Fruit fly (Drosophila melanogaster) whole organism, embryonic: ENCODE measurements around the gene fzo.

Experiments used
- Asciz ChIP-seq: fragments of 200-800 bp; sonication (Bioruptor generic); optimal IDR thresholded peaks from 2 replicates; lab custom pipeline; 2017; ENCODE audit warnings: missing biosample characterization, mild to moderate bottlenecking, missing genetic modification characterization, missing genetic modification reagents
- BtbVII ChIP-seq: fragments of 200-800 bp; sonication (Bioruptor generic); optimal IDR thresholded peaks from 3 replicates; lab custom pipeline; 2017; ENCODE audit warnings: missing biosample characterization, mild to moderate bottlenecking, missing genetic modification characterization
- CG10274 ChIP-seq: fragments of 200-800 bp; sonication (Bioruptor generic); optimal IDR thresholded peaks from 3 replicates; lab custom pipeline; 2017; ENCODE audit warnings: missing biosample characterization, mild to moderate bottlenecking, missing genetic modification characterization
- CG10321 ChIP-seq: fragments of 200-800 bp; sonication (Bioruptor generic); IDR thresholded peaks from 2 replicates; pipeline ENCODE4 v1.3.6; 2022; ENCODE audit warnings: missing biosample characterization, missing genetic modification characterization
- CG10959 ChIP-seq: fragments of 200-800 bp; sonication (Bioruptor generic); IDR thresholded peaks from 2 replicates; pipeline ENCODE4 v1.3.6; 2022; ENCODE audit warnings: missing biosample characterization, missing genetic modification characterization
- CG11560 ChIP-seq: fragments of 200-800 bp; sonication (Bioruptor generic); IDR thresholded peaks from 3 replicates; pipeline ENCODE4 v1.3.6; 2022; ENCODE audit warnings: missing biosample characterization, missing genetic modification characterization
- CG12104 ChIP-seq: fragments of 200-800 bp; sonication (Bioruptor generic); optimal IDR thresholded peaks from 3 replicates; lab custom pipeline; 2016; ENCODE audit warnings: missing biosample characterization, missing genetic modification characterization
- CG12659 ChIP-seq: fragments of 200-800 bp; sonication (Bioruptor generic); optimal IDR thresholded peaks from 3 replicates; lab custom pipeline; 2017; ENCODE audit warnings: mild to moderate bottlenecking, missing biosample characterization, missing genetic modification reagents, missing genetic modification characterization
- CG12744 ChIP-seq: fragments of 200-800 bp; sonication (Bioruptor generic); optimal IDR thresholded peaks from 2 replicates; lab custom pipeline; 2016; ENCODE audit warnings: missing biosample characterization, missing genetic modification characterization
- CG12942 ChIP-seq: fragments of 200-800 bp; sonication (Bioruptor generic); optimal IDR thresholded peaks from 3 replicates; lab custom pipeline; 2016; ENCODE audit warnings: missing biosample characterization, missing genetic modification characterization
- CG15479 ChIP-seq: fragments of 200-800 bp; sonication (Bioruptor generic); optimal IDR thresholded peaks from 3 replicates; lab custom pipeline; 2019; ENCODE audit warnings: missing biosample characterization, mild to moderate bottlenecking, missing genetic modification characterization, moderate library complexity
- CG1647 ChIP-seq: fragments of 200-800 bp; sonication (Bioruptor generic); optimal IDR thresholded peaks from 3 replicates; lab custom pipeline; 2016; ENCODE audit warnings: missing biosample characterization, missing genetic modification characterization
- CG16779 ChIP-seq: fragments of 200-800 bp; sonication (Bioruptor generic); IDR thresholded peaks from 2 replicates; pipeline ENCODE4 v1.3.6; 2022; ENCODE audit warnings: missing biosample characterization, missing genetic modification characterization
- CG2120 ChIP-seq: fragments of 200-800 bp; sonication (Bioruptor generic); optimal IDR thresholded peaks from 3 replicates; lab custom pipeline; 2016; ENCODE audit warnings: missing biosample characterization, missing genetic modification characterization
- CG30431 ChIP-seq: fragments of 200-800 bp; sonication (Bioruptor generic); optimal IDR thresholded peaks from 2 replicates; lab custom pipeline; 2017; ENCODE audit warnings: missing biosample characterization, missing genetic modification characterization
- CG31441 ChIP-seq: fragments of 200-800 bp; sonication (Bioruptor generic); IDR thresholded peaks from 2 replicates; pipeline ENCODE4 v1.3.6; 2022; ENCODE audit warnings: missing biosample characterization, missing genetic modification characterization
- CG6791 ChIP-seq: fragments of 200-800 bp; sonication (Bioruptor generic); IDR thresholded peaks from 3 replicates; pipeline ENCODE4 v1.3.6; 2022; ENCODE audit warnings: missing biosample characterization, missing genetic modification characterization; ENCODE audit not compliant: partially characterized antibody
- CG7271 ChIP-seq: fragments of 200-800 bp; sonication (Bioruptor generic); optimal IDR thresholded peaks from 2 replicates; lab custom pipeline; 2018; ENCODE audit warnings: missing biosample characterization, mild to moderate bottlenecking, missing genetic modification characterization, moderate library complexity
- CG7357 ChIP-seq: fragments of 200-800 bp; sonication (Bioruptor generic); IDR thresholded peaks from 3 replicates; pipeline ENCODE4 v1.3.6; 2022; ENCODE audit warnings: missing biosample characterization, missing genetic modification characterization
- CG7556 ChIP-seq: fragments of 200-800 bp; sonication (Bioruptor generic); optimal IDR thresholded peaks from 2 replicates; lab custom pipeline; 2017; ENCODE audit warnings: missing biosample characterization, mild to moderate bottlenecking, missing genetic modification characterization
- CG7745 ChIP-seq: fragments of 200-800 bp; sonication (Bioruptor generic); optimal IDR thresholded peaks from 2 replicates; lab custom pipeline; 2018; ENCODE audit warnings: missing biosample characterization, mild to moderate bottlenecking, missing genetic modification characterization, moderate library complexity
- CG7928 ChIP-seq: fragments of 200-800 bp; sonication (Bioruptor generic); optimal IDR thresholded peaks from 2 replicates; lab custom pipeline; 2017; ENCODE audit warnings: missing biosample characterization, mild to moderate bottlenecking, missing genetic modification characterization
- CG8359 ChIP-seq: fragments of 200-800 bp; sonication (Bioruptor generic); optimal IDR thresholded peaks from 2 replicates; lab custom pipeline; 2017; ENCODE audit warnings: missing biosample characterization, mild to moderate bottlenecking, missing genetic modification characterization, borderline replicate concordance
- CG9727 ChIP-seq: fragments of 200-800 bp; sonication (Bioruptor generic); optimal IDR thresholded peaks from 3 replicates; lab custom pipeline; 2017; ENCODE audit warnings: missing biosample characterization, mild to moderate bottlenecking, missing genetic modification characterization
- Dfd ChIP-seq, 2 experiments: fragments of >200 bp; optimal IDR thresholded peaks; 2 replicates each; lab custom pipeline; 2017; ENCODE audit warnings: missing biosample characterization in 2 of 2, missing genetic modification characterization in 2 of 2
- Hmr ChIP-seq: fragments of 200-800 bp; sonication (Bioruptor generic); optimal IDR thresholded peaks from 3 replicates; lab custom pipeline; 2017; ENCODE audit warnings: mild to moderate bottlenecking, missing biosample characterization, missing genetic modification reagents, missing genetic modification characterization
- MTF-1 ChIP-seq: fragments of 200-800 bp; sonication (Bioruptor generic); optimal IDR thresholded peaks from 2 replicates; lab custom pipeline; 2018; ENCODE audit warnings: missing biosample characterization, mild to moderate bottlenecking, missing genetic modification characterization, borderline replicate concordance
- Med ChIP-seq: fragments of 200-800 bp; sonication (Bioruptor generic); peaks from one replicate; lab custom pipeline; 2016; ENCODE audit warnings: missing biosample characterization, missing genetic modification characterization, mild to moderate bottlenecking, inconsistent platforms, moderate library complexity
- Oaz ChIP-seq: fragments of 200-800 bp; sonication (Bioruptor generic); IDR thresholded peaks from 2 replicates; pipeline ENCODE4 v1.3.6; 2022; ENCODE audit warnings: missing biosample characterization, missing genetic modification characterization
- Taf1 ChIP-seq: fragments of 200-800 bp; sonication (Bioruptor generic); IDR thresholded peaks from 2 replicates; pipeline ENCODE4 v1.3.6; 2022; ENCODE audit warnings: missing biosample characterization, missing genetic modification characterization
- YL-1 ChIP-seq: fragments of 200-800 bp; sonication (Bioruptor generic); optimal IDR thresholded peaks from 3 replicates; lab custom pipeline; 2017; ENCODE audit warnings: missing biosample characterization, mild to moderate bottlenecking, missing genetic modification characterization
- chinmo ChIP-seq: fragments of 200-800 bp; sonication (Bioruptor generic); IDR thresholded peaks from 4 replicates; pipeline ENCODE4 v1.3.6; 2022; ENCODE audit warnings: missing biosample characterization, missing genetic modification characterization; ENCODE audit not compliant: partially characterized antibody
- cwo ChIP-seq: fragments of 200-800 bp; sonication (Bioruptor generic); optimal IDR thresholded peaks from 3 replicates; lab custom pipeline; 2017; ENCODE audit warnings: missing biosample characterization, missing genetic modification characterization, mild to moderate bottlenecking, moderate library complexity, missing genetic modification reagents
- dan ChIP-seq: fragments of 200-800 bp; sonication (Bioruptor generic); IDR thresholded peaks from 2 replicates; pipeline ENCODE4 v1.3.6; 2022; ENCODE audit warnings: missing biosample characterization, missing genetic modification characterization
- dimm ChIP-seq: fragments of 200-800 bp; sonication (Bioruptor generic); IDR thresholded peaks from 2 replicates; pipeline ENCODE4 v1.3.6; 2022; ENCODE audit warnings: missing biosample characterization, missing genetic modification characterization
- ftz-f1 ChIP-seq: fragments of 200-800 bp; sonication (Bioruptor generic); optimal IDR thresholded peaks from 2 replicates; lab custom pipeline; 2016; ENCODE audit warnings: missing biosample characterization, missing genetic modification characterization
- ham ChIP-seq: fragments of 200-800 bp; sonication (Bioruptor generic); IDR thresholded peaks from 2 replicates; pipeline ENCODE4 v1.3.6; 2022; ENCODE audit warnings: missing biosample characterization, missing genetic modification characterization
- hb ChIP-seq: fragments of 200-800 bp; sonication (Bioruptor generic); IDR thresholded peaks from 3 replicates; pipeline ENCODE4 v1.3.6; 2022; ENCODE audit warnings: missing biosample characterization, missing genetic modification characterization; ENCODE audit not compliant: partially characterized antibody
- insv ChIP-seq, 2 experiments: fragments of 200-800 bp; sonication (Bioruptor generic); optimal IDR thresholded peaks; 3 replicates each; lab custom pipeline; 2016 to 2018; ENCODE audit warnings: missing biosample characterization in 2 of 2, missing genetic modification characterization in 2 of 2
- ken ChIP-seq: fragments of 200-800 bp; sonication (Bioruptor generic); IDR thresholded peaks from 3 replicates; pipeline ENCODE4 v1.3.6; 2022; ENCODE audit warnings: missing biosample characterization, missing genetic modification characterization
- maf-S ChIP-seq: fragments of 200-800 bp; sonication (Bioruptor generic); optimal IDR thresholded peaks from 2 replicates; lab custom pipeline; 2016; ENCODE audit warnings: missing biosample characterization, missing genetic modification characterization
- odd ChIP-seq: fragments of 200-800 bp; sonication (Bioruptor generic); optimal IDR thresholded peaks from 2 replicates; lab custom pipeline; 2017; ENCODE audit warnings: missing biosample characterization, mild to moderate bottlenecking, missing genetic modification characterization
- sc ChIP-seq, 3 experiments: fragments of >200 bp in 2 of 3; fragments of 200-800 bp in 1 of 3; sonication (Bioruptor generic) in 1 of 3; optimal IDR thresholded peaks; 2 replicates in 2 of 3; 3 replicates in 1 of 3; lab custom pipeline; 2017; ENCODE audit warnings: mild to moderate bottlenecking in 1 of 3, missing biosample characterization in 1 of 3, missing genetic modification characterization in 1 of 3, missing genetic modification reagents in 1 of 3
- sens-2 ChIP-seq: fragments of 200-800 bp; sonication (Bioruptor generic); IDR thresholded peaks from 2 replicates; pipeline ENCODE4 v1.3.6; 2022; ENCODE audit warnings: missing biosample characterization, missing genetic modification characterization
- trh ChIP-seq: fragments of 200-800 bp; sonication (Bioruptor generic); optimal IDR thresholded peaks from 2 replicates; lab custom pipeline; 2016; ENCODE audit warnings: missing biosample characterization, missing genetic modification characterization
- wek ChIP-seq: fragments of 200-800 bp; sonication (Bioruptor generic); optimal IDR thresholded peaks from 3 replicates; lab custom pipeline; 2018; ENCODE audit warnings: missing biosample characterization, mild to moderate bottlenecking, missing genetic modification characterization, moderate library complexity
- zen2 ChIP-seq: fragments of 200-800 bp; sonication (Bioruptor generic); IDR thresholded peaks from 3 replicates; pipeline ENCODE4 v1.3.6; 2022; ENCODE audit warnings: missing biosample characterization, missing genetic modification characterization; ENCODE audit not compliant: partially characterized antibody

The fzo gene

dm6 chr3R:23189958-23190900 is 13.6 kb downstream of the fzo start (continued):
- no peak for TF ChIP-seq CG15479 (GFP tag; lab: Kevin White, UChicago)
- TF ChIP-seq CG10959 (GFP tag; lab: Robert Waterston, UW), result no peak
- TF ChIP-seq CG7357 (GFP tag; lab: Robert Waterston, UW), result peak; percentile 62; the same call in 2 of the 3 replicates
- peak; percentile 50; the same call in 1 of the 3 replicates for TF ChIP-seq CG11560
- TF ChIP-seq CG12942 (GFP tag; lab: Kevin White, UChicago), result peak; percentile 13
- no peak for TF ChIP-seq ham (GFP tag; lab: Robert Waterston, UW)
- TF ChIP-seq wek, result peak; percentile 60
- peak; percentile 62 for TF ChIP-seq Asciz (GFP tag; lab: Kevin White, UChicago)
- TF ChIP-seq CG6791 (GFP tag; lab: Robert Waterston, UW), result no peak
- peak; percentile 55; the same call in 1 of the 2 replicates for TF ChIP-seq CG10321 (GFP tag; lab: Robert Waterston, UW)
- TF ChIP-seq CG7271 (tag; lab: Kevin White, UChicago), result no peak
- TF ChIP-seq trh (GFP tag; lab: Kevin White, UChicago), result no peak
- TF ChIP-seq sens-2, result no peak
- no peak for TF ChIP-seq CG12104 (GFP tag; lab: Kevin White, UChicago)
- TF ChIP-seq Med (GFP tag; lab: Kevin White, UChicago), result peak; percentile 97
- TF ChIP-seq ken, result peak; percentile 73; the same call in 2 of the 3 replicates
- TF ChIP-seq maf-S, result peak; percentile 64
- TF ChIP-seq dimm (GFP tag; lab: Robert Waterston, UW), result no peak
- TF ChIP-seq CG10274, result peak; percentile 45
- peak; percentile 87 for TF ChIP-seq CG2120 (GFP tag; lab: Kevin White, UChicago)
- no peak for TF ChIP-seq YL-1 (GFP tag; lab: Kevin White, UChicago)
- no peak for TF ChIP-seq dan (GFP tag; lab: Robert Waterston, UW)
- no peak for TF ChIP-seq ftz-f1 (GFP tag; lab: Kevin White, UChicago)
- peak; percentile 41 for TF ChIP-seq CG1647 (GFP tag; lab: Kevin White, UChicago)
- TF ChIP-seq CG9727, result peak; percentile 70
- TF ChIP-seq sc (optimal IDR thresholded peaks at IDR 0.05; lab: Kevin White, UChicago), result no peak
- TF ChIP-seq sc (GFP tag; optimal IDR thresholded peaks at IDR 0.05; lab: Kevin White, UChicago), result peak; percentile 49
- TF ChIP-seq CG12744 (GFP tag; lab: Kevin White, UChicago), result peak; percentile 72
- peak; percentile 27 for TF ChIP-seq CG7928 (GFP tag; lab: Kevin White, UChicago)
- no peak for TF ChIP-seq zen2 (GFP tag; lab: Robert Waterston, UW)
- peak; percentile 75 for TF ChIP-seq CG12659 (GFP tag; lab: Kevin White, UChicago)
- TF ChIP-seq CG31441 (GFP tag; lab: Robert Waterston, UW), result peak; percentile 78
- no peak for TF ChIP-seq CG7745
- TF ChIP-seq hb (GFP tag; lab: Robert Waterston, UW), result no peak
- peak; percentile 61 for TF ChIP-seq odd (GFP tag; lab: Kevin White, UChicago)
- peak; percentile 49 for TF ChIP-seq MTF-1 (GFP tag; lab: Kevin White, UChicago)
- peak; percentile 69 for TF ChIP-seq BtbVII (GFP tag; lab: Kevin White, UChicago)
- peak; percentile 92 for TF ChIP-seq cwo (GFP tag; lab: Kevin White, UChicago)
- TF ChIP-seq chinmo (GFP tag; lab: Robert Waterston, UW), result peak; percentile 37; the same call in 1 of the 4 replicates
- TF ChIP-seq CG8359 (GFP tag; lab: Kevin White, UChicago), result peak; percentile 36
- peak; percentile 69 for TF ChIP-seq CG7556 (GFP tag; lab: Kevin White, UChicago)
- peak in 1 of 2 experiments; percentile 15 for TF ChIP-seq insv (GFP tag; optimal IDR thresholded peaks at IDR 0.05; lab: Kevin White, UChicago)
- TF ChIP-seq Hmr (GFP tag; lab: Kevin White, UChicago), result peak; percentile 59
- peak; percentile 65 for TF ChIP-seq Oaz
- peak; percentile 59 for TF ChIP-seq Taf1
- TF ChIP-seq Dfd (GFP tag; optimal IDR thresholded peaks at IDR 0.05; lab: Kevin White, UChicago), result no peak
- peak; percentile 45 for TF ChIP-seq CG30431 (GFP tag; lab: Kevin White, UChicago)
- no peak for TF ChIP-seq CG16779
